Worm (Caenorhabditis elegans) whole organism, young adult: ENCODE data around the gene snf-12.

Experiments
- F23B12.7 ChIP-seq: sonication (generic microtip); optimal IDR thresholded peaks from 2 replicates; lab custom pipeline; 2017; ENCODE audit warnings: missing genetic modification characterization, mild to moderate bottlenecking, missing compliant biosample characterization, antibody characterized with exemption, moderate library complexity; ENCODE audit not compliant: insufficient read depth
- F57C9.4 ChIP-seq: sonication (generic microtip); optimal IDR thresholded peaks from 2 replicates; lab custom pipeline; 2017; ENCODE audit warnings: mild to moderate bottlenecking, missing genetic modification characterization, missing compliant biosample characterization
- athp-1 ChIP-seq: sonication (generic microtip); optimal IDR thresholded peaks from 2 replicates; lab custom pipeline; 2017; ENCODE audit warnings: mild to moderate bottlenecking, missing genetic modification characterization, missing compliant biosample characterization
- ceh-91 ChIP-seq: fragments of 200-800 bp; sonication (Bioruptor generic); IDR thresholded peaks from 2 replicates; pipeline ENCODE4 v1.3.6; 2022; ENCODE audit warnings: missing genetic modification reagents, missing genetic modification characterization, missing compliant biosample characterization
- ekl-4 ChIP-seq: fragments of 200-800 bp; sonication (Bioruptor generic); IDR thresholded peaks from 2 replicates; pipeline ENCODE4 v1.3.6; 2022; ENCODE audit warnings: missing genetic modification reagents, missing genetic modification characterization, missing compliant biosample characterization
- ets-4 ChIP-seq: fragments of 200-800 bp; sonication (Bioruptor generic); optimal IDR thresholded peaks from 2 replicates; lab custom pipeline; 2018; ENCODE audit warnings: mild to moderate bottlenecking, missing genetic modification characterization, missing compliant biosample characterization
- him-1 ChIP-seq: sonication (generic microtip); optimal IDR thresholded peaks from 2 replicates; lab custom pipeline; 2016; ENCODE audit warnings: missing genotype, missing genetic modification reagents, missing genetic modification characterization, missing compliant biosample characterization
- madf-10 ChIP-seq: sonication (generic microtip); optimal IDR thresholded peaks from 2 replicates; lab custom pipeline; 2016; ENCODE audit warnings: mild to moderate bottlenecking, missing genetic modification characterization, missing compliant biosample characterization
- rpc-1 ChIP-seq, 2 experiments: fragments of 150-350 bp in 1 of 2; sonication (generic microtip) in 1 of 2; optimal IDR thresholded peaks; 2 replicates each; lab custom pipeline; 2014 to 2018; ENCODE audit warnings: missing biosample characterization in 1 of 2, missing genetic modification characterization in 1 of 2, missing genetic modification reagents in 1 of 2, missing genotype in 1 of 2
- sea-2 ChIP-seq: fragments of 200-800 bp; sonication (Bioruptor generic); IDR thresholded peaks from 2 replicates; pipeline ENCODE4 v1.3.6; 2022; ENCODE audit warnings: missing genetic modification characterization, missing compliant biosample characterization
- snpc-4 ChIP-seq, 5 experiments: fragments of 150-350 bp in 1 of 5; sonication (generic microtip) in 4 of 5; optimal IDR thresholded peaks; 2 replicates each; lab custom pipeline; 2014 to 2018; ENCODE audit warnings: missing genetic modification characterization in 5 of 5, missing biosample characterization in 3 of 5, antibody characterized with exemption in 2 of 5, mild to moderate bottlenecking in 2 of 5, missing compliant biosample characterization in 2 of 5, missing genotype in 2 of 5, moderate library complexity in 2 of 5, missing genetic modification reagents in 1 of 5
- unc-62 ChIP-seq: fragments of 150-350 bp; optimal IDR thresholded peaks from 2 replicates; lab custom pipeline; 2014; ENCODE audit warnings: missing biosample characterization, missing genetic modification reagents, missing genetic modification characterization
- ztf-22 ChIP-seq: fragments of 200-800 bp; sonication (Bioruptor generic); optimal IDR thresholded peaks from 2 replicates; lab custom pipeline; 2018; ENCODE audit warnings: mild to moderate bottlenecking, missing genetic modification characterization, moderate library complexity, missing compliant biosample characterization
- ztf-26 ChIP-seq: sonication (generic microtip); optimal IDR thresholded peaks from 2 replicates; lab custom pipeline; 2017; ENCODE audit warnings: missing genetic modification characterization, missing compliant biosample characterization

DNA sequence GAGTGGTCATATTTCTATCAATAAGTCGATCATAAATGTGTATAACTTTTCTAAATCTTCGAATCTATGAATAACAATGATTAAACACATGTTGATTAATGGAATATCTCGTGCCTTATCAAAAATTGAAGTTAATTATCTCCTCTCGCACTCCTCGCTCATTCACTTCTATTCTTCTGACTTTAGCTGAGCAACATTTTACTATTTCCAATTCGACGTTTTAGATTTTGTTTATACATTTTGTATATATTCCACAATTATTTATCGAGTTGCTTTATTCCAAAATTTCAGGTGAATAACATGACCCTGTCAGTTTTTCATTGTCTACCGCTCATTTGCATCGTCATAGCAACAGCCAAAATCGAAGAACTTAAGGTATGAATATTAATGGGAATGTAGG lies 2.0 kb upstream of the snf-12 start, which contains the start of gene T25B6.3:
- no peak for TF ChIP-seq ets-4 (GFP tag; lab: Kevin White, UChicago)
- TF ChIP-seq sea-2 (GFP tag; lab: Robert Waterston, UW) = no peak
- TF ChIP-seq unc-62 (GFP tag; lab: Kevin White, UChicago) = no peak
- TF ChIP-seq F57C9.4 = no peak
- TF ChIP-seq madf-10 (tag; lab: Kevin White, UChicago) = no peak
- TF ChIP-seq ekl-4 (GFP tag; lab: Robert Waterston, UW) = no peak
- no peak for TF ChIP-seq ztf-26
- TF ChIP-seq ztf-22 (GFP tag; lab: Kevin White, UChicago) = no peak
- TF ChIP-seq athp-1 = no peak
- no peak for TF ChIP-seq rpc-1 (optimal IDR thresholded peaks at IDR 0.05; lab: Kevin White, UChicago)
- TF ChIP-seq rpc-1 (tag; optimal IDR thresholded peaks at IDR 0.05; lab: Kevin White, UChicago) = no peak
- no peak for TF ChIP-seq him-1 (tag; lab: Kevin White, UChicago)
- no peak for TF ChIP-seq ceh-91 (GFP tag; lab: Robert Waterston, UW)
- TF ChIP-seq snpc-4 (GFP tag; optimal IDR thresholded peaks at IDR 0.05; lab: Kevin White, UChicago) = no peak
- TF ChIP-seq snpc-4 (tag; optimal IDR thresholded peaks at IDR 0.05; lab: Kevin White, UChicago) = no peak
- no peak for TF ChIP-seq F23B12.7 (tag; lab: Kevin White, UChicago)
